Worm (Caenorhabditis elegans) whole organism, L1 larva: ENCODE measurements around the gene H14E04.2.

Source experiments
- F16B12.6 ChIP-seq: fragments of 150-350 bp; optimal IDR thresholded peaks from 2 replicates; lab custom pipeline; 2014; ENCODE audit warnings: missing biosample characterization, missing genetic modification characterization
- aha-1 ChIP-seq: fragments of 150-350 bp; optimal IDR thresholded peaks from 2 replicates; lab custom pipeline; 2014; ENCODE audit warnings: missing biosample characterization, missing genetic modification characterization
- dpl-1 ChIP-seq, 3 experiments: fragments of 150-350 bp in 2 of 3; sonication (generic microtip) in 1 of 3; optimal IDR thresholded peaks; 2 replicates each; lab custom pipeline; 2014 to 2017; ENCODE audit warnings: missing biosample characterization in 3 of 3, missing genetic modification characterization in 3 of 3, missing genetic modification reagents in 3 of 3
- egl-27 ChIP-seq, 2 experiments: fragments of 150-350 bp in 1 of 2; sonication (generic microtip); optimal IDR thresholded peaks; 3 replicates each; lab custom pipeline; 2017 to 2018; ENCODE audit warnings: missing biosample characterization in 2 of 2, missing genetic modification characterization in 2 of 2, missing genetic modification reagents in 2 of 2
- fkh-10 ChIP-seq: sonication (generic microtip); optimal IDR thresholded peaks from 2 replicates; lab custom pipeline; 2017; ENCODE audit warnings: missing biosample characterization, missing genetic modification reagents, missing genetic modification characterization
- lin-35 ChIP-seq, 2 experiments: fragments of 150-350 bp; optimal IDR thresholded peaks; 2 replicates each; lab custom pipeline; 2014; ENCODE audit warnings: missing biosample characterization in 2 of 2, missing genetic modification characterization in 2 of 2, missing genetic modification reagents in 2 of 2
- lin-39 ChIP-seq: fragments of 150-350 bp; optimal IDR thresholded peaks from 2 replicates; lab custom pipeline; 2014; ENCODE audit warnings: missing biosample characterization, missing genetic modification reagents, missing genetic modification characterization
- lsy-2 ChIP-seq, 2 experiments: fragments of 150-350 bp; optimal IDR thresholded peaks; 2 replicates each; lab custom pipeline; 2014; ENCODE audit warnings: missing biosample characterization in 2 of 2, missing genetic modification characterization in 2 of 2
- nhr-84 ChIP-seq: sonication (generic microtip); optimal IDR thresholded peaks from 2 replicates; lab custom pipeline; 2017; ENCODE audit warnings: missing biosample characterization, missing genetic modification characterization
- pqm-1 ChIP-seq: sonication (generic microtip); optimal IDR thresholded peaks from 3 replicates; lab custom pipeline; 2017; ENCODE audit warnings: missing biosample characterization, missing genetic modification characterization
- unc-62 ChIP-seq: fragments of 150-350 bp; optimal IDR thresholded peaks from 2 replicates; lab custom pipeline; 2014; ENCODE audit warnings: missing biosample characterization, missing genetic modification reagents, missing genetic modification characterization

DNA sequence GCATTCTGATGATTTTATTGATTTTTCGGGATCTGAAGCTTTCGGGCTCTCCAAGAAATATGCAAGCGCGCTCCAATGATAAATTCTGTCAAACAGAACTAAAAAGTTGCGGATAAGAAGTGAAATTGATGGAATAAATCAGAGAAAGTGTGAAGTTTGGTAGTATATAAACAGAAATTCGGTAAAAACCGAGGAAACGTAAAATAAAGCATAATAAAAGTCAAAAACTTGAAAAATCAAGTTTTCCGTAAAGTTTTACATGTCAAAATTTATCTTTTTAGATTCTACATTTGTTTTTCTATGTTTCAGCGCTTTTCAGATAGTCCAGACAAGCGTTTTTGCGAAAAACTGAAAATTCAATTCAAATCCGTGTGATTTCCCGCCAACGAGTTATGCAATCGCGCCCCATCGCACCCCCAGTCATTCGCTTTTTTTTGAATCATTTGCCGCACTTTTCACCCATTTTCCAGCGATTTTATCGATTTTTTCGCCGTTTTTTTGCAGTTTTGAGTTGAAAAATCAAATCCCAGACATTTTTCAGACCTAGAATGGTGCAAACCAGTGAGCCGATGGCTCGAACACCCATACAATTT is 44.9 kb upstream of the H14E04.2 start, which contains the start of the genes Y54F10BM.13 and ppm-1.D:
- TF ChIP-seq unc-62 (GFP tag; lab: Kevin White, UChicago) (no peak), nhr-84 (tag; lab: Kevin White, UChicago) (no peak), F16B12.6 (tag; lab: Kevin White, UChicago) (peak; percentile 52), fkh-10 (GFP tag; lab: Kevin White, UChicago) (no peak), lin-35 (GFP tag; optimal IDR thresholded peaks at IDR 0.05; lab: Kevin White, UChicago) (peak; percentile 91 to 95), lin-39 (tag; lab: Kevin White, UChicago) (no peak), lsy-2 (tag; optimal IDR thresholded peaks at IDR 0.05; lab: Kevin White, UChicago) (peak; percentile 39 to 65), pqm-1 (tag; lab: Kevin White, UChicago) (no peak), dpl-1 (GFP tag; optimal IDR thresholded peaks at IDR 0.05; lab: Kevin White, UChicago) (peak; percentile 89 to 92 (median 90)), egl-27 (tag; optimal IDR thresholded peaks at IDR 0.05; lab: Kevin White, UChicago) (no peak), aha-1 (tag; lab: Kevin White, UChicago) (no peak)
